Fruit fly (Drosophila melanogaster) whole organism, prepupa: ENCODE results near the gene tst.

ENCODE experiments used
- Blimp-1 ChIP-seq: fragments of 200-800 bp; sonication (Bioruptor generic); optimal IDR thresholded peaks from 3 replicates; lab custom pipeline; 2017; ENCODE audit warnings: missing biosample characterization, missing genetic modification characterization, mild to moderate bottlenecking, moderate library complexity, missing genetic modification reagents
- CG10631 ChIP-seq: fragments of 200-800 bp; sonication (Bioruptor generic); optimal IDR thresholded peaks from 2 replicates; lab custom pipeline; 2016; ENCODE audit warnings: missing biosample characterization, missing genetic modification characterization
- CG11294 ChIP-seq: fragments of 200-800 bp; sonication (Bioruptor generic); IDR thresholded peaks from 2 replicates; pipeline ENCODE4 v1.3.6; 2022; ENCODE audit warnings: missing biosample characterization, missing genetic modification characterization
- CG15336 ChIP-seq: fragments of 200-800 bp; sonication (Bioruptor generic); IDR thresholded peaks from 2 replicates; pipeline ENCODE4 v1.3.6; 2022; ENCODE audit warnings: missing biosample characterization, missing genetic modification characterization
- CG3032 ChIP-seq: fragments of 200-800 bp; optimal IDR thresholded peaks from 2 replicates; lab custom pipeline; 2019; ENCODE audit warnings: missing biosample characterization, mild to moderate bottlenecking, missing genetic modification characterization, moderate library complexity
- CG31627 ChIP-seq: fragments of 200-800 bp; sonication (Bioruptor generic); optimal IDR thresholded peaks from 3 replicates; lab custom pipeline; 2016; ENCODE audit warnings: missing biosample characterization, missing genetic modification characterization
- CG32006 ChIP-seq: fragments of 200-800 bp; sonication (Bioruptor generic); optimal IDR thresholded peaks from 3 replicates; lab custom pipeline; 2017; ENCODE audit warnings: missing biosample characterization, mild to moderate bottlenecking, missing genetic modification characterization
- CG34406 ChIP-seq: fragments of 200-800 bp; sonication (Bioruptor generic); optimal IDR thresholded peaks from 3 replicates; lab custom pipeline; 2016; ENCODE audit warnings: missing biosample characterization, missing genetic modification characterization
- CG3919 ChIP-seq: fragments of 200-800 bp; sonication (Bioruptor generic); optimal IDR thresholded peaks from 3 replicates; lab custom pipeline; 2016; ENCODE audit warnings: missing biosample characterization, missing genetic modification characterization
- CG6163 ChIP-seq: fragments of 200-800 bp; sonication (Bioruptor generic); IDR thresholded peaks from 3 replicates; pipeline ENCODE4 v1.3.6; 2022; ENCODE audit warnings: missing biosample characterization, missing genetic modification characterization
- CG6792 ChIP-seq: fragments of 200-800 bp; sonication (Bioruptor generic); optimal IDR thresholded peaks from 3 replicates; lab custom pipeline; 2016; ENCODE audit warnings: missing biosample characterization, missing genetic modification characterization
- CG6808 ChIP-seq: fragments of 200-800 bp; sonication (Bioruptor generic); optimal IDR thresholded peaks from 3 replicates; lab custom pipeline; 2017; ENCODE audit warnings: missing biosample characterization, missing genetic modification characterization, mild to moderate bottlenecking, moderate library complexity, missing genetic modification reagents
- CG7368 ChIP-seq: fragments of 200-800 bp; sonication (Bioruptor generic); optimal IDR thresholded peaks from 3 replicates; lab custom pipeline; 2016; ENCODE audit warnings: missing biosample characterization, missing genetic modification characterization
- CG8319 ChIP-seq: fragments of 200-800 bp; sonication (Bioruptor generic); optimal IDR thresholded peaks from 3 replicates; lab custom pipeline; 2016; ENCODE audit warnings: missing biosample characterization, missing genetic modification characterization
- CG8632 ChIP-seq: fragments of 200-800 bp; sonication (Bioruptor generic); optimal IDR thresholded peaks from 3 replicates; lab custom pipeline; 2016; ENCODE audit warnings: missing biosample characterization, missing genetic modification characterization
- CG9139 ChIP-seq: fragments of 200-800 bp; sonication (Bioruptor generic); optimal IDR thresholded peaks from 3 replicates; lab custom pipeline; 2017; ENCODE audit warnings: missing biosample characterization, mild to moderate bottlenecking, missing genetic modification characterization
- Eip75B ChIP-seq: fragments of 200-800 bp; sonication (Bioruptor generic); optimal IDR thresholded peaks from 3 replicates; lab custom pipeline; 2016; ENCODE audit warnings: missing biosample characterization, missing genetic modification characterization
- Eip78C ChIP-seq: fragments of 200-800 bp; sonication (Bioruptor generic); peaks from one replicate; lab custom pipeline; 2016; ENCODE audit warnings: missing biosample characterization, missing genetic modification characterization
- Ets96B ChIP-seq: fragments of 200-800 bp; optimal IDR thresholded peaks from 2 replicates; lab custom pipeline; 2019; ENCODE audit warnings: missing biosample characterization, mild to moderate bottlenecking, missing genetic modification characterization, moderate library complexity
- Gug ChIP-seq: fragments of 200-800 bp; sonication (Bioruptor generic); IDR thresholded peaks from 2 replicates; pipeline ENCODE4 v1.3.6; 2022; ENCODE audit warnings: missing biosample characterization, missing genetic modification characterization
- Hr38 ChIP-seq: sonication (Bioruptor generic); optimal IDR thresholded peaks from 2 replicates; lab custom pipeline; 2016; ENCODE audit warnings: missing biosample characterization, missing genetic modification characterization
- Hr39 ChIP-seq: fragments of 200-800 bp; sonication (Bioruptor generic); optimal IDR thresholded peaks from 2 replicates; lab custom pipeline; 2016; ENCODE audit warnings: missing biosample characterization, missing genetic modification characterization
- Lpt ChIP-seq: fragments of 200-800 bp; sonication (Bioruptor generic); optimal IDR thresholded peaks from 3 replicates; lab custom pipeline; 2016; ENCODE audit warnings: missing biosample characterization, missing genetic modification characterization
- Met ChIP-seq: fragments of 200-800 bp; sonication (Bioruptor generic); optimal IDR thresholded peaks from 3 replicates; lab custom pipeline; 2016; ENCODE audit warnings: missing biosample characterization, missing genetic modification characterization
- OdsH ChIP-seq: fragments of 200-800 bp; sonication (Bioruptor generic); optimal IDR thresholded peaks from 3 replicates; lab custom pipeline; 2016; ENCODE audit warnings: missing biosample characterization, missing genetic modification characterization
- Smox ChIP-seq: fragments of 200-800 bp; sonication (Bioruptor generic); optimal IDR thresholded peaks from 3 replicates; lab custom pipeline; 2016; ENCODE audit warnings: missing biosample characterization, missing genetic modification characterization
- Sox102F ChIP-seq: fragments of 200-800 bp; sonication (Bioruptor generic); optimal IDR thresholded peaks from 2 replicates; lab custom pipeline; 2016; ENCODE audit warnings: missing biosample characterization, mild to moderate bottlenecking, missing genetic modification characterization
- Sox14 ChIP-seq: fragments of 200-800 bp; sonication (Bioruptor generic); optimal IDR thresholded peaks from 3 replicates; lab custom pipeline; 2016; ENCODE audit warnings: missing biosample characterization, missing genetic modification characterization
- Sox15 ChIP-seq: fragments of 200-800 bp; sonication (Bioruptor generic); optimal IDR thresholded peaks from 3 replicates; lab custom pipeline; 2016; ENCODE audit warnings: missing biosample characterization, missing genetic modification characterization
- achi ChIP-seq: fragments of 200-800 bp; sonication (Bioruptor generic); optimal IDR thresholded peaks from 3 replicates; lab custom pipeline; 2016; ENCODE audit warnings: missing biosample characterization, missing genetic modification characterization
- acj6 ChIP-seq: fragments of 200-800 bp; sonication (Bioruptor generic); optimal IDR thresholded peaks from 3 replicates; lab custom pipeline; 2016; ENCODE audit warnings: missing biosample characterization, missing genetic modification characterization
- cyc ChIP-seq: fragments of 200-800 bp; sonication (Bioruptor generic); optimal IDR thresholded peaks from 3 replicates; lab custom pipeline; 2016; ENCODE audit warnings: missing biosample characterization, missing genetic modification characterization
- dac ChIP-seq: fragments of 200-800 bp; sonication (Bioruptor generic); optimal IDR thresholded peaks from 2 replicates; lab custom pipeline; 2017; ENCODE audit warnings: missing biosample characterization, mild to moderate bottlenecking, missing genetic modification characterization
- fd59A ChIP-seq: fragments of 200-800 bp; sonication (Bioruptor generic); optimal IDR thresholded peaks from 2 replicates; lab custom pipeline; 2017; ENCODE audit warnings: missing biosample characterization, mild to moderate bottlenecking, missing genetic modification characterization, missing genetic modification reagents
- fd85E ChIP-seq: fragments of 200-800 bp; sonication (Bioruptor generic); optimal IDR thresholded peaks from 3 replicates; lab custom pipeline; 2016; ENCODE audit warnings: missing biosample characterization, missing genetic modification characterization
- fkh ChIP-seq: fragments of 200-800 bp; sonication (Bioruptor generic); optimal IDR thresholded peaks from 3 replicates; lab custom pipeline; 2017; ENCODE audit warnings: missing biosample characterization, mild to moderate bottlenecking, missing genetic modification characterization, moderate library complexity
- lz ChIP-seq: fragments of 200-800 bp; sonication (Bioruptor generic); optimal IDR thresholded peaks from 3 replicates; lab custom pipeline; 2016; ENCODE audit warnings: missing biosample characterization, missing genetic modification characterization
- salr ChIP-seq, 2 experiments: fragments of 200-800 bp; sonication (Bioruptor generic); optimal IDR thresholded peaks; 3 replicates each; lab custom pipeline; 2016 to 2018; ENCODE audit warnings: missing biosample characterization in 2 of 2, missing genetic modification characterization in 2 of 2, mild to moderate bottlenecking in 1 of 2
- ss ChIP-seq, 2 experiments: fragments of 200-800 bp; sonication (Bioruptor generic); optimal IDR thresholded peaks; 2 replicates in 1 of 2; 3 replicates in 1 of 2; lab custom pipeline; 2017 to 2018; ENCODE audit warnings: mild to moderate bottlenecking in 2 of 2, missing biosample characterization in 2 of 2, missing genetic modification characterization in 2 of 2, moderate library complexity in 1 of 2
- svp ChIP-seq: fragments of 200-800 bp; sonication (Bioruptor generic); peaks from one replicate; lab custom pipeline; 2016; ENCODE audit warnings: missing biosample characterization, missing genetic modification characterization

tst gene

dm6 chr3R:23722680-23723372 lies 49.8 kb downstream of the tst start, which contains the start of gene CG10365 (continued):
- TF ChIP-seq Ets96B (tag; lab: Kevin White, UChicago), result peak; percentile 90
- TF ChIP-seq CG32006, result peak; percentile 93
- TF ChIP-seq fd85E, result peak; percentile 81
- peak; percentile 92 for TF ChIP-seq achi (GFP tag; lab: Kevin White, UChicago)
- peak; percentile 89 for TF ChIP-seq CG7368 (GFP tag; lab: Kevin White, UChicago)
- TF ChIP-seq CG9139 (GFP tag; lab: Kevin White, UChicago), result peak; percentile 55
- TF ChIP-seq OdsH, result peak; percentile 90
- peak; percentile 57 for TF ChIP-seq Sox14
- peak; percentile 7 for TF ChIP-seq dac (GFP tag; lab: Kevin White, UChicago)
- TF ChIP-seq cyc, result peak; percentile 80
- TF ChIP-seq Met, result peak; percentile 84
- TF ChIP-seq CG34406 (GFP tag; lab: Kevin White, UChicago), result peak; percentile 96
- peak; percentile 59 for TF ChIP-seq Blimp-1 (GFP tag; lab: Kevin White, UChicago)
- peak; percentile 97 for TF ChIP-seq CG15336 (GFP tag; lab: Robert Waterston, UW)
- peak; percentile 90 for TF ChIP-seq CG6163
- TF ChIP-seq Sox15 (GFP tag; lab: Kevin White, UChicago), result peak; percentile 75
- TF ChIP-seq CG10631, result peak; percentile 93
- TF ChIP-seq acj6 (GFP tag; lab: Kevin White, UChicago), result peak; percentile 89
- peak; percentile 89 for TF ChIP-seq CG3032 (tag; lab: Kevin White, UChicago)
- peak; percentile 88 for TF ChIP-seq Gug (GFP tag; lab: Robert Waterston, UW)
- TF ChIP-seq CG8319 (GFP tag; lab: Kevin White, UChicago), result peak; percentile 79
- TF ChIP-seq Lpt, result peak; percentile 87
- peak; percentile 32 for TF ChIP-seq Hr39
- TF ChIP-seq salr (GFP tag; optimal IDR thresholded peaks at IDR 0.05; lab: Kevin White, UChicago), result peak in 1 of 2 experiments; percentile 94
- TF ChIP-seq fd59A, result peak; percentile 64
- TF ChIP-seq CG6792 (GFP tag; lab: Kevin White, UChicago), result peak; percentile 91
- TF ChIP-seq CG8632 (GFP tag; lab: Kevin White, UChicago), result peak; percentile 97
- TF ChIP-seq CG3919 (GFP tag; lab: Kevin White, UChicago), result peak; percentile 92
- peak; percentile 52 for TF ChIP-seq CG31627 (GFP tag; lab: Kevin White, UChicago)
- TF ChIP-seq CG6808, result peak; percentile 77
- peak; percentile 77; the same call in 1 of the 2 replicates for TF ChIP-seq CG11294 (GFP tag; lab: Robert Waterston, UW)

- TF ChIP-seq CG3032 (tag; lab: Kevin White, UChicago), result peak; percentile 20
- TF ChIP-seq Sox102F, result no peak
- peak; percentile 7 for TF ChIP-seq cyc
- TF ChIP-seq CG31627 (GFP tag; lab: Kevin White, UChicago), result peak; percentile 33
- TF ChIP-seq Eip75B (GFP tag; lab: Kevin White, UChicago), result no peak
- peak; percentile 18 for TF ChIP-seq lz (GFP tag; lab: Kevin White, UChicago)
- TF ChIP-seq Smox (GFP tag; lab: Kevin White, UChicago), result peak; percentile 6
- peak; percentile 13 for TF ChIP-seq Hr39
- TF ChIP-seq Hr38 (GFP tag; lab: Kevin White, UChicago), result no peak
- peak; percentile 97 for TF ChIP-seq fkh
- peak; percentile 65 for TF ChIP-seq svp
Measured at dm6 chr3R:23721936-23722335, 50.7 kb downstream of the tst start.

dm6 chr3R:23721525-23721924 lies 51.1 kb downstream of the tst start, which contains the start of gene CG10232:
CG10232 (minus strand) TSS chr3R:23721625.
- TF ChIP-seq ss (GFP tag; optimal IDR thresholded peaks at IDR 0.05; lab: Kevin White, UChicago) (no peak), CG9139 (GFP tag; lab: Kevin White, UChicago) (no peak), dac (GFP tag; lab: Kevin White, UChicago) (no peak), Eip78C (GFP tag; lab: Kevin White, UChicago) (no peak)
